Fruit fly (Drosophila melanogaster): ENCODE results near the gene Ranbp21.

The Ranbp21 gene

DNA sequence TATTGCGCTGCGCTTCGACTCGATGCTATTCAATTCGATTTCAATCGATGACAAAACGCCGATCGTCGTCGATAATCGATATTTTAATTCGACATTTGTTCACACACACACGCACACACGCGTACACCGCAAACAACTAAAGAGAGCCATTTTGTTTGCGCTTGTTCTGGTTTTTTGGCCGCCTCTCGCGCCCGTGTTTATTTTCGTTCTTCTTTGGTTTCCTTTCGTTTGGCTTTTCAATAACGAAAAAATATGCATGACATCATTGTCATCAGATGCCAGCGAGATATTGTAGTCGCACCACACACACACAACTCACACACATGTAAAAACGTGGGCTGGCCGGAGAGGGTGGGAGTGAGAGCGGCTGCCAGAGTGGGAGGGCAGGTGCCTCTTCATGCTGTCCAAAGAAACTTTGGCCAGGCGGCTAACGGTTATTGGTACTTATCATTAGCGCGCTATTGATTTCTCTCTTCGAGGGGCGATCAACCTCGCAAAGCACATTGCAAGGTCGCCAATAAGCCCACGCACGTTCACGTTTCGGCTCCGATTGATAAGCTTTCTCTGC lies 43.9 kb downstream of the Ranbp21 start (continued):
- TF ChIP-seq Opbp (GFP tag; IDR thresholded peaks at IDR 0.05; ENCODE audit: partially characterized antibody), result peak; percentile 55; the same call in 2 of the 3 replicates
- no peak for TF ChIP-seq CG14441 (GFP tag; IDR thresholded peaks at IDR 0.05)
- peak; percentile 29 for TF ChIP-seq CG13894 (tag; optimal IDR thresholded peaks at IDR 0.05)
- TF ChIP-seq sr (GFP tag; IDR thresholded peaks at IDR 0.05), result 0 out of 3 replicates have a peak, but pooled peaks have one; percentile 36
- peak; percentile 22 for TF ChIP-seq twi (tag; optimal IDR thresholded peaks at IDR 0.05)
- no peak for TF ChIP-seq CkIIα-i1 (GFP tag; IDR thresholded peaks at IDR 0.05)
- TF ChIP-seq CG10366 (GFP tag; IDR thresholded peaks at IDR 0.05), result no peak
- peak; percentile 20; the same call in 1 of the 2 replicates for TF ChIP-seq onecut (GFP tag; IDR thresholded peaks at IDR 0.05)
- TF ChIP-seq CG13296 (GFP tag; optimal IDR thresholded peaks at IDR 0.05), result peak; percentile 35
- TF ChIP-seq CG34422 (GFP tag; IDR thresholded peaks at IDR 0.05), result peak; percentile 28; the same call in 1 of the 3 replicates
- peak; percentile 86 for TF ChIP-seq CG34376 (GFP tag; optimal IDR thresholded peaks at IDR 0.05)
- no peak for TF ChIP-seq abd-A (tag; optimal IDR thresholded peaks at IDR 0.05)
- TF ChIP-seq tap (tag; optimal IDR thresholded peaks at IDR 0.05), result no peak
- peak; percentile 60 for TF ChIP-seq stwl (tag; optimal IDR thresholded peaks at IDR 0.05)
- TF ChIP-seq CTCF (GFP tag; optimal IDR thresholded peaks at IDR 0.05), result no peak
- 0 out of 3 replicates have a peak, but pooled peaks have one; percentile 26 for TF ChIP-seq CG7963 (GFP tag; IDR thresholded peaks at IDR 0.05; ENCODE audit: partially characterized antibody)
- no peak for TF ChIP-seq gem (tag; optimal IDR thresholded peaks at IDR 0.05)
- no peak for TF ChIP-seq psq (GFP tag; optimal IDR thresholded peaks at IDR 0.05)
- no peak for TF ChIP-seq CG12942 (GFP tag; optimal IDR thresholded peaks at IDR 0.05)
- no peak for TF ChIP-seq hkb (optimal IDR thresholded peaks at IDR 0.05)
- TF ChIP-seq hkb (GFP tag; IDR thresholded peaks at IDR 0.05), result no peak
- no peak for TF ChIP-seq gt (GFP tag; IDR thresholded peaks at IDR 0.05)
- no peak for TF ChIP-seq ssp (GFP tag; IDR thresholded peaks at IDR 0.05)
- TF ChIP-seq Trl (optimal IDR thresholded peaks at IDR 0.05), result peak; percentile 21 to 65
- no peak for TF ChIP-seq Trl (GFP tag; optimal IDR thresholded peaks at IDR 0.05)
- TF ChIP-seq Adf1 (GFP tag; IDR thresholded peaks at IDR 0.05), result peak; percentile 13; the same call in 1 of the 2 replicates
- peak; percentile 31 for TF ChIP-seq CG13624 (GFP tag; optimal IDR thresholded peaks at IDR 0.05)
- TF ChIP-seq ap (GFP tag; IDR thresholded peaks at IDR 0.05), result no peak
- peak; percentile 13; the same call in 1 of the 2 replicates for TF ChIP-seq hbn (GFP tag; IDR thresholded peaks at IDR 0.05; ENCODE audit: partially characterized antibody)
- TF ChIP-seq tll (GFP tag; optimal IDR thresholded peaks at IDR 0.05), result no peak
- TF ChIP-seq stc (GFP tag; IDR thresholded peaks at IDR 0.05), result no peak; the same call in 1 of the 2 replicates
- no peak for TF ChIP-seq zen (tag; optimal IDR thresholded peaks at IDR 0.05)
- peak; percentile 58 for TF ChIP-seq Dref (GFP tag; IDR thresholded peaks at IDR 0.05)
- no peak for TF ChIP-seq dmrt11E (tag; optimal IDR thresholded peaks at IDR 0.05)
- TF ChIP-seq chif (GFP tag; optimal IDR thresholded peaks at IDR 0.05), result no peak
- TF ChIP-seq HmgZ (tag; optimal IDR thresholded peaks at IDR 0.05), result peak; percentile 20
- TF ChIP-seq Dip2 (GFP tag; IDR thresholded peaks at IDR 0.05), result no peak

DNA sequence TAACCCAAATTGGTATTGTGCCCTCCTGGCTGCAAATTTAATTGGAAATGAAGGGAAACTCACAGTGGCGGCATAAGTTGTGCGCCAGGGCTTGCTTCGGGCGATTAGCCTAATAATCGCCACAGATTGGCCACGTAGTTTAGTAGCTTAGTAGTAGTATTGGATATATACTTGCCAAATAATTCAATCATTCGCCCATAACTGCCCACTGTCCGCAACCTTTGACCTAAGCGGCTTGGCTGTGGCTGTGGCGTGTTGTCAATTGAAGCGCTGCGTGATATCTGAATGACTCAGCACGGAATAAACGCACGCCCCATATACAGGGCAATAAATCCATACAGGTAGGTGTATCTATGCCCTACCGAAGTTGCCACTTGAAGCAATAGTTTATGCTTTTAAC lies 45.1 kb downstream of the Ranbp21 start:
- TF ChIP-seq vfl (GFP tag; optimal IDR thresholded peaks at IDR 0.05) (no peak), vnd (GFP tag; IDR thresholded peaks at IDR 0.05; ENCODE audit: partially characterized antibody) (no peak), mam (GFP tag; optimal IDR thresholded peaks at IDR 0.05) (no peak), ssp (GFP tag; IDR thresholded peaks at IDR 0.05) (no peak), CG3281 (GFP tag; optimal IDR thresholded peaks at IDR 0.05) (no peak), CG15514 (GFP tag; optimal IDR thresholded peaks at IDR 0.05) (peak; percentile 8), Hr78 (GFP tag; optimal IDR thresholded peaks at IDR 0.05) (peak in 1 of 2 experiments; percentile 93), ci (GFP tag; IDR thresholded peaks at IDR 0.05) (0 out of 3 replicates have a peak, but pooled peaks have one; percentile 18), row (GFP tag; IDR thresholded peaks at IDR 0.05) (0 out of 3 replicates have a peak, but pooled peaks have one; percentile 17), CG12219 (GFP tag; optimal IDR thresholded peaks at IDR 0.05) (no peak), CG18764 (GFP tag; optimal IDR thresholded peaks at IDR 0.05) (no peak), Med (GFP tag) (peak; percentile 42), Ets97D (GFP tag; optimal IDR thresholded peaks at IDR 0.05) (no peak), CG11695 (GFP tag; IDR thresholded peaks at IDR 0.05) (no peak), CG8388 (GFP tag; optimal IDR thresholded peaks at IDR 0.05) (peak; percentile 70), dan (GFP tag; IDR thresholded peaks at IDR 0.05) (no peak)

Data from whole organism, embryonic.